Worm (Caenorhabditis elegans): Measurements from ENCODE around the gene cbp-1.

ce11 chrIII:9782011-9782436, 15.7 kb downstream of the cbp-1 start, which contains the start of gene vha-2:
- TF ChIP-seq him-1 (tag; optimal IDR thresholded peaks at IDR 0.05) = no peak
- no peak for TF ChIP-seq W03F9.2 (tag; optimal IDR thresholded peaks at IDR 0.05)
- TF ChIP-seq dao-5 (tag; optimal IDR thresholded peaks at IDR 0.05) = no peak

Data from whole organism, L4/young adult.